Worm (Caenorhabditis elegans): ENCODE data around the gene lon-2.

DNA sequence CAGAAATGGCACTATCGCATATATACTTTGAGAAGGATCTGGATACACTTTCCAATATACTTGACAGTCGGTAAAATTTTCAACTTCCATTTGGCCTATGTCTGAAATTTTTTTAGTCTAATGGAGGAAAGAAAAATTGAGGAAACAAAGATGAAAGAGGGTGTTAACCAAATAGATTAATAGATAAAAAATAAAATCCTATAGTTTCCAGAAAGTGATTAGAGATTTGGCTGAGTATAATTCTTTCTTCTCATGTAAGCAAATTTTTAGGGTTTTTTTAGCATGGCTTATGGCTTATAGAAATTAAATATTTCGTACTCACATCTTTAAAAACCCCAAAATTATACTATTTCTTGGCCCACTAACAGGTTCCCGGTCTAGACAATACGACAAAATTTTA lies 21.0 kb upstream of the lon-2 start, which contains the start of gene npr-1:
- TF ChIP-seq nhr-28 (tag; optimal IDR thresholded peaks at IDR 0.05), result no peak
- no peak for TF ChIP-seq unc-39 (tag; optimal IDR thresholded peaks at IDR 0.05)
- TF ChIP-seq unc-62 (GFP tag; optimal IDR thresholded peaks at IDR 0.05), result no peak
- TF ChIP-seq pha-4 (tag; optimal IDR thresholded peaks at IDR 0.05), result no peak
- TF ChIP-seq mep-1 (tag; optimal IDR thresholded peaks at IDR 0.05), result no peak
- TF ChIP-seq elt-3 (tag; optimal IDR thresholded peaks at IDR 0.05), result no peak
- no peak for TF ChIP-seq lsy-2 (tag; optimal IDR thresholded peaks at IDR 0.05)
- TF ChIP-seq snpc-4 (tag; optimal IDR thresholded peaks at IDR 0.05), result no peak
- TF ChIP-seq ztf-11 (tag; optimal IDR thresholded peaks at IDR 0.05), result no peak
- TF ChIP-seq unc-120 (tag; optimal IDR thresholded peaks at IDR 0.05; ENCODE audit: poor library complexity, severe bottlenecking), result no peak
- no peak for TF ChIP-seq blmp-1 (tag; optimal IDR thresholded peaks at IDR 0.05)
- no peak for TF ChIP-seq sptf-1 (tag; optimal IDR thresholded peaks at IDR 0.05)
- TF ChIP-seq sem-2 (GFP tag; optimal IDR thresholded peaks at IDR 0.05), result no peak
- TF ChIP-seq nhr-2 (tag; optimal IDR thresholded peaks at IDR 0.05), result no peak

Data from whole organism, mixed stage, embryonic.